Fruit fly (Drosophila melanogaster) whole organism, embryonic: Measurements from ENCODE around the gene Cbl.

Experiments
- Abd-B ChIP-seq: fragments of 200-800 bp; sonication (Bioruptor generic); optimal IDR thresholded peaks from 2 replicates; lab custom pipeline; 2018; ENCODE audit warnings: missing biosample characterization, mild to moderate bottlenecking, missing genetic modification characterization, moderate library complexity
- Ada2b ChIP-seq: fragments of 200-800 bp; sonication (Bioruptor generic); IDR thresholded peaks from 2 replicates; pipeline ENCODE4 v1.3.6; 2022; ENCODE audit warnings: missing biosample characterization, missing genetic modification characterization
- B-H2 ChIP-seq: fragments of 200-800 bp; sonication (Bioruptor generic); optimal IDR thresholded peaks from 2 replicates; lab custom pipeline; 2018; ENCODE audit warnings: missing biosample characterization, mild to moderate bottlenecking, missing genetic modification characterization
- Blimp-1 ChIP-seq: fragments of 200-800 bp; sonication (Bioruptor generic); optimal IDR thresholded peaks from 3 replicates; lab custom pipeline; 2018; ENCODE audit warnings: missing biosample characterization, missing genetic modification characterization, mild to moderate bottlenecking, moderate library complexity, missing genetic modification reagents
- C15 ChIP-seq: fragments of 200-800 bp; sonication (Bioruptor generic); IDR thresholded peaks from 3 replicates; pipeline ENCODE4 v1.3.6; 2022; ENCODE audit warnings: missing biosample characterization, missing genetic modification characterization
- CG10209 ChIP-seq: fragments of 200-800 bp; sonication (Bioruptor generic); optimal IDR thresholded peaks from 3 replicates; lab custom pipeline; 2017; ENCODE audit warnings: missing biosample characterization, mild to moderate bottlenecking, missing genetic modification characterization, missing genetic modification reagents
- CG10462 ChIP-seq: fragments of 200-800 bp; sonication (Bioruptor generic); optimal IDR thresholded peaks from 2 replicates; lab custom pipeline; 2016; ENCODE audit warnings: missing biosample characterization, missing genetic modification characterization
- CG11247 ChIP-seq: fragments of 200-800 bp; sonication (Bioruptor generic); IDR thresholded peaks from 2 replicates; pipeline ENCODE4 v1.3.6; 2022; ENCODE audit warnings: missing biosample characterization, missing genetic modification characterization
- CG12659 ChIP-seq: fragments of 200-800 bp; sonication (Bioruptor generic); optimal IDR thresholded peaks from 3 replicates; lab custom pipeline; 2017; ENCODE audit warnings: mild to moderate bottlenecking, missing biosample characterization, missing genetic modification reagents, missing genetic modification characterization
- CG13424 ChIP-seq: fragments of 200-800 bp; sonication (Bioruptor generic); optimal IDR thresholded peaks from 2 replicates; lab custom pipeline; 2019; ENCODE audit warnings: missing biosample characterization, mild to moderate bottlenecking, missing genetic modification characterization, moderate library complexity
- CG14710 ChIP-seq: fragments of 200-800 bp; sonication (Bioruptor generic); optimal IDR thresholded peaks from 3 replicates; lab custom pipeline; 2019; ENCODE audit warnings: missing biosample characterization, mild to moderate bottlenecking, missing genetic modification characterization, moderate library complexity
- CG2120 ChIP-seq: fragments of 200-800 bp; sonication (Bioruptor generic); optimal IDR thresholded peaks from 3 replicates; lab custom pipeline; 2016; ENCODE audit warnings: missing biosample characterization, missing genetic modification characterization
- CG2202 ChIP-seq: fragments of 200-800 bp; sonication (Bioruptor generic); optimal IDR thresholded peaks from 2 replicates; lab custom pipeline; 2018; ENCODE audit warnings: missing biosample characterization, mild to moderate bottlenecking, missing genetic modification characterization
- CG30431 ChIP-seq: fragments of 200-800 bp; sonication (Bioruptor generic); optimal IDR thresholded peaks from 2 replicates; lab custom pipeline; 2017; ENCODE audit warnings: missing biosample characterization, missing genetic modification characterization
- CG33557 ChIP-seq: fragments of 200-800 bp; sonication (Bioruptor generic); optimal IDR thresholded peaks from 2 replicates; lab custom pipeline; 2019; ENCODE audit warnings: missing biosample characterization, mild to moderate bottlenecking, missing genetic modification characterization, moderate library complexity
- CG3995 ChIP-seq: fragments of 200-800 bp; sonication (Bioruptor generic); optimal IDR thresholded peaks from 3 replicates; lab custom pipeline; 2016; ENCODE audit warnings: missing biosample characterization, missing genetic modification characterization
- CG4424 ChIP-seq: fragments of 200-800 bp; sonication (Bioruptor generic); optimal IDR thresholded peaks from 3 replicates; lab custom pipeline; 2016; ENCODE audit warnings: missing biosample characterization, missing genetic modification characterization
- CG5245 ChIP-seq: fragments of 200-800 bp; sonication (Bioruptor generic); optimal IDR thresholded peaks from 3 replicates; lab custom pipeline; 2016; ENCODE audit warnings: missing biosample characterization, missing genetic modification characterization
- CG8478 ChIP-seq: fragments of >200 bp; optimal IDR thresholded peaks from 2 replicates; lab custom pipeline; 2018
- CG9797 ChIP-seq: fragments of 200-800 bp; sonication (Bioruptor generic); optimal IDR thresholded peaks from 3 replicates; lab custom pipeline; 2018; ENCODE audit warnings: missing biosample characterization, mild to moderate bottlenecking, missing genetic modification characterization
- Chrac-16 ChIP-seq: fragments of 200-800 bp; sonication (Bioruptor generic); optimal IDR thresholded peaks from 3 replicates; lab custom pipeline; 2016; ENCODE audit warnings: missing biosample characterization, missing genetic modification characterization
- Dad ChIP-seq: fragments of 200-800 bp; sonication (Bioruptor generic); optimal IDR thresholded peaks from 3 replicates; lab custom pipeline; 2016; ENCODE audit warnings: missing biosample characterization, missing genetic modification characterization
- Dbx ChIP-seq: fragments of 200-800 bp; sonication (Bioruptor generic); IDR thresholded peaks from 3 replicates; pipeline ENCODE4 v1.3.6; 2022; ENCODE audit warnings: missing biosample characterization, missing genetic modification characterization
- Dek ChIP-seq: fragments of 200-800 bp; sonication (Bioruptor generic); optimal IDR thresholded peaks from 3 replicates; lab custom pipeline; 2019; ENCODE audit warnings: missing biosample characterization, mild to moderate bottlenecking, missing genetic modification characterization, moderate library complexity
- Hand ChIP-seq: fragments of 200-800 bp; sonication (Bioruptor generic); optimal IDR thresholded peaks from 2 replicates; lab custom pipeline; 2017; ENCODE audit warnings: mild to moderate bottlenecking, missing biosample characterization, missing genetic modification reagents, missing genetic modification characterization
- Hr3 ChIP-seq: fragments of 200-800 bp; sonication (Bioruptor generic); optimal IDR thresholded peaks from 3 replicates; lab custom pipeline; 2016; ENCODE audit warnings: missing biosample characterization, missing genetic modification characterization
- Hsf ChIP-seq: fragments of 200-800 bp; sonication (Bioruptor generic); optimal IDR thresholded peaks from 3 replicates; lab custom pipeline; 2016; ENCODE audit warnings: missing biosample characterization, missing genetic modification characterization
- Max ChIP-seq: fragments of 200-800 bp; sonication (Bioruptor generic); optimal IDR thresholded peaks from 2 replicates; lab custom pipeline; 2016; ENCODE audit warnings: missing biosample characterization, mild to moderate bottlenecking, missing genetic modification characterization
- Med ChIP-seq: fragments of 200-800 bp; sonication (Bioruptor generic); peaks from one replicate; lab custom pipeline; 2016; ENCODE audit warnings: missing biosample characterization, missing genetic modification characterization, mild to moderate bottlenecking, inconsistent platforms, moderate library complexity
- Myb ChIP-seq: fragments of 200-800 bp; sonication (Bioruptor generic); optimal IDR thresholded peaks from 2 replicates; lab custom pipeline; 2016; ENCODE audit warnings: missing biosample characterization, missing genetic modification characterization
- NC2α ChIP-seq: fragments of 200-800 bp; sonication (Bioruptor generic); optimal IDR thresholded peaks from 2 replicates; lab custom pipeline; 2016; ENCODE audit warnings: missing biosample characterization, missing genetic modification characterization
- NC2β ChIP-seq: fragments of 200-800 bp; sonication (Bioruptor generic); optimal IDR thresholded peaks from 2 replicates; lab custom pipeline; 2016; ENCODE audit warnings: missing biosample characterization, missing genetic modification characterization
- Neu2 ChIP-seq: fragments of 200-800 bp; sonication (Bioruptor generic); optimal IDR thresholded peaks from 3 replicates; lab custom pipeline; 2016; ENCODE audit warnings: missing biosample characterization, missing genetic modification characterization, borderline replicate concordance
- Nf-YB ChIP-seq: fragments of 200-800 bp; sonication (Bioruptor generic); optimal IDR thresholded peaks from 3 replicates; lab custom pipeline; 2019; ENCODE audit warnings: missing biosample characterization, mild to moderate bottlenecking, missing genetic modification characterization, moderate library complexity
- Six4 ChIP-seq: fragments of 200-800 bp; sonication (Bioruptor generic); optimal IDR thresholded peaks from 2 replicates; lab custom pipeline; 2016; ENCODE audit warnings: missing biosample characterization, missing genetic modification characterization
- Sry-β ChIP-seq: fragments of 200-800 bp; sonication (Bioruptor generic); optimal IDR thresholded peaks from 2 replicates; lab custom pipeline; 2018; ENCODE audit warnings: missing biosample characterization, mild to moderate bottlenecking, missing genetic modification characterization, moderate library complexity
- Taf1 ChIP-seq: fragments of 200-800 bp; sonication (Bioruptor generic); IDR thresholded peaks from 2 replicates; pipeline ENCODE4 v1.3.6; 2022; ENCODE audit warnings: missing biosample characterization, missing genetic modification characterization
- dati ChIP-seq: fragments of 200-800 bp; sonication (Bioruptor generic); IDR thresholded peaks from 2 replicates; pipeline ENCODE4 v1.3.6; 2022; ENCODE audit warnings: missing biosample characterization, missing genetic modification characterization
- dpn ChIP-seq, 2 experiments: fragments of 200-800 bp; sonication (Bioruptor generic); optimal IDR thresholded peaks; 3 replicates each; lab custom pipeline; 2016; ENCODE audit warnings: missing biosample characterization in 2 of 2, missing genetic modification characterization in 2 of 2
- fd64A ChIP-seq: fragments of 200-800 bp; sonication (Bioruptor generic); optimal IDR thresholded peaks from 3 replicates; lab custom pipeline; 2018; ENCODE audit warnings: missing biosample characterization, mild to moderate bottlenecking, missing genetic modification characterization
- lilli ChIP-seq: fragments of 200-800 bp; sonication (Bioruptor generic); optimal IDR thresholded peaks from 3 replicates; lab custom pipeline; 2016; ENCODE audit warnings: missing biosample characterization, missing genetic modification characterization
- mam ChIP-seq: fragments of 200-800 bp; sonication (Bioruptor generic); optimal IDR thresholded peaks from 3 replicates; lab custom pipeline; 2016; ENCODE audit warnings: missing biosample characterization, missing genetic modification characterization
- nerfin-2 ChIP-seq: fragments of 200-800 bp; sonication (Bioruptor generic); IDR thresholded peaks from 2 replicates; pipeline ENCODE4 v1.3.6; 2022; ENCODE audit warnings: missing biosample characterization, missing genetic modification characterization; ENCODE audit not compliant: partially characterized antibody
- org-1 ChIP-seq: fragments of 200-800 bp; sonication (Bioruptor generic); optimal IDR thresholded peaks from 2 replicates; lab custom pipeline; 2017; ENCODE audit warnings: missing biosample characterization, missing genetic modification characterization
- pho ChIP-seq: fragments of 200-800 bp; sonication (Bioruptor generic); optimal IDR thresholded peaks from 2 replicates; lab custom pipeline; 2016; ENCODE audit warnings: missing biosample characterization, missing genetic modification characterization
- pum ChIP-seq: fragments of 200-800 bp; sonication (Bioruptor generic); optimal IDR thresholded peaks from 2 replicates; lab custom pipeline; 2016; ENCODE audit warnings: missing biosample characterization, missing genetic modification characterization
- repo ChIP-seq: fragments of 200-800 bp; sonication (Bioruptor generic); optimal IDR thresholded peaks from 2 replicates; lab custom pipeline; 2016; ENCODE audit warnings: missing biosample characterization, missing genetic modification characterization
- shn ChIP-seq: fragments of 200-800 bp; sonication (Bioruptor generic); optimal IDR thresholded peaks from 3 replicates; lab custom pipeline; 2016; ENCODE audit warnings: missing biosample characterization, missing genetic modification characterization
- slbo ChIP-seq: fragments of 200-800 bp; sonication (Bioruptor generic); IDR thresholded peaks from 2 replicates; pipeline ENCODE4 v1.3.6; 2022; ENCODE audit warnings: missing biosample characterization, missing genetic modification characterization
- ttk ChIP-seq: fragments of 200-800 bp; sonication (Bioruptor generic); IDR thresholded peaks from 2 replicates; pipeline ENCODE4 v2.1.2; 2022; ENCODE audit warnings: missing biosample characterization, missing genetic modification characterization
- vfl ChIP-seq: fragments of 200-800 bp; sonication (Bioruptor generic); optimal IDR thresholded peaks from 2 replicates; lab custom pipeline; 2016; ENCODE audit warnings: missing biosample characterization, missing genetic modification characterization

Gene Cbl

DNA sequence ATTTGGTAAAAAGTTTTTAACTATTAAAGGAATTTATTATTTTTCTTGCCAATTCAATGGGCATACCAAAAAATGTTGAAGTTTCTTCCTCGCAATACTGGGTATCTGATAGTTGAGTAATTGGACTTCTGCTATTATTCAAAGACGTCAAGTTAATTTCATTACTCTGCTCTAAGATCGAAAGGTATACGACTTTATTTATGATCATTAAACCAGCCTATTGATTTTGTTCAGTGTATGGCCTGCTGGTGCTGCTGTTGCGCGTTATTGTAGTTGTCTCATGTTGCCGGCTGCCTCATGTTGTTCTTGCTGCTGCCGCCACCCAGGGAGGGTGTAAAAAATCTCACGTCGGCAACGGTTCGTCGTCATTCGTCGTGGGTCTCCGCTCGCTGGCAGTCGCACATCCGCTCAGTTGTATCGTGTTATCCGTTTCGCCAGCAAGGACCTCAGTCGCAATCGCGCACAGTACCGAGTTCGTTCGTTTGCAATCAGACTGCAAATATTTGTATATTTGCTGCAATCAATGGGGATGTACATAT lies 29.1 kb upstream of the Cbl start, which contains the start of gene CG7120 (continued):
- TF ChIP-seq Max (GFP tag; lab: Kevin White, UChicago) = peak; percentile 7
- peak; percentile 38 for TF ChIP-seq Hsf
- no peak for TF ChIP-seq Ada2b
- TF ChIP-seq Blimp-1 = peak; percentile 55
- TF ChIP-seq Taf1 (GFP tag; lab: Robert Waterston, UW) = no peak
- peak; percentile 54 for TF ChIP-seq CG13424 (tag; lab: Kevin White, UChicago)
- TF ChIP-seq CG12659 (GFP tag; lab: Kevin White, UChicago) = peak; percentile 16
- TF ChIP-seq vfl (GFP tag; lab: Kevin White, UChicago) = no peak
- 0 out of 2 replicates have a peak, but pooled peaks have one; percentile 36 for TF ChIP-seq slbo (GFP tag; lab: Robert Waterston, UW)
- TF ChIP-seq NC2α = peak; percentile 24
- TF ChIP-seq CG9797 (GFP tag; lab: Kevin White, UChicago) = no peak
- peak; percentile 36 for TF ChIP-seq pum (GFP tag; lab: Kevin White, UChicago)
- TF ChIP-seq CG10462 (GFP tag; lab: Kevin White, UChicago) = no peak
- TF ChIP-seq Myb (GFP tag; lab: Kevin White, UChicago) = peak; percentile 26
- peak; percentile 55 for TF ChIP-seq CG4424 (GFP tag; lab: Kevin White, UChicago)
- peak; percentile 48 for TF ChIP-seq Hand (GFP tag; lab: Kevin White, UChicago)
- TF ChIP-seq repo (GFP tag; lab: Kevin White, UChicago) = peak; percentile 6
- TF ChIP-seq CG3995 (GFP tag; lab: Kevin White, UChicago) = no peak
- peak; percentile 52 for TF ChIP-seq lilli (GFP tag; lab: Kevin White, UChicago)
- no peak for TF ChIP-seq fd64A
- peak; percentile 91 for TF ChIP-seq Med (GFP tag; lab: Kevin White, UChicago)
- TF ChIP-seq Dek (tag; lab: Kevin White, UChicago) = peak; percentile 20
- TF ChIP-seq dpn (GFP tag; optimal IDR thresholded peaks at IDR 0.05; lab: Kevin White, UChicago) = peak; percentile 27 to 47
- TF ChIP-seq Hr3 = peak; percentile 7
- TF ChIP-seq B-H2 (GFP tag; lab: Kevin White, UChicago) = no peak
- TF ChIP-seq Six4 (GFP tag; lab: Kevin White, UChicago) = peak; percentile 53
- no peak for TF ChIP-seq C15 (GFP tag; lab: Robert Waterston, UW)
- TF ChIP-seq nerfin-2 (GFP tag; lab: Robert Waterston, UW) = peak; percentile 25
- TF ChIP-seq org-1 (GFP tag; lab: Kevin White, UChicago) = peak; percentile 21
- 0 out of 3 replicates have a peak, but pooled peaks have one; percentile 20 for TF ChIP-seq Dbx (GFP tag; lab: Robert Waterston, UW)
- TF ChIP-seq NC2β (GFP tag; lab: Kevin White, UChicago) = peak; percentile 28
- TF ChIP-seq CG33557 = peak; percentile 33
- TF ChIP-seq Sry-β (GFP tag; lab: Kevin White, UChicago) = no peak
- TF ChIP-seq mam (GFP tag; lab: Kevin White, UChicago) = peak; percentile 40
- TF ChIP-seq CG10209 = peak; percentile 52
- TF ChIP-seq shn (GFP tag; lab: Kevin White, UChicago) = peak; percentile 14
- no peak for TF ChIP-seq pho (GFP tag; lab: Kevin White, UChicago)
- TF ChIP-seq Nf-YB (GFP tag; lab: Kevin White, UChicago) = peak; percentile 45
- TF ChIP-seq CG14710 = peak; percentile 48
- no peak for TF ChIP-seq CG5245 (GFP tag; lab: Kevin White, UChicago)
- TF ChIP-seq ttk (GFP tag; lab: Robert Waterston, UW) = peak; percentile 30; the same call in 1 of the 2 replicates
- peak; percentile 58 for TF ChIP-seq CG2120 (GFP tag; lab: Kevin White, UChicago)
- no peak for TF ChIP-seq Abd-B (GFP tag; lab: Kevin White, UChicago)
- peak; percentile 45 for TF ChIP-seq CG8478
- no peak for TF ChIP-seq dati (GFP tag; lab: Robert Waterston, UW)
- peak; percentile 24 for TF ChIP-seq Chrac-16
- TF ChIP-seq Dad (GFP tag; lab: Kevin White, UChicago) = no peak
- no peak for TF ChIP-seq Neu2 (GFP tag; lab: Kevin White, UChicago)
- TF ChIP-seq CG30431 (GFP tag; lab: Kevin White, UChicago) = peak; percentile 36
- no peak for TF ChIP-seq CG11247
- peak; percentile 41 for TF ChIP-seq CG2202 (tag; lab: Kevin White, UChicago)
